In genomic region chr3R:11773325-11773998, dm6 we compare ENCODE assay signal across 1 fruit fly cellular context.
TF ChIP-seq lines count a peak whose summit lies in the region.

No protein-coding gene starts in this region.

TF ChIP-seq in whole organism, embryonic, 481 proteins besides CTCF, POLR2A, EP300 and RAD21 (continued from another document and continues in another):
- TF ChIP-seq gfzf (GFP tag; optimal IDR thresholded peaks at IDR 0.05; lab: Kevin White, UChicago) (no peak), pros (GFP tag; optimal IDR thresholded peaks at IDR 0.05; lab: Kevin White, UChicago) (peak; percentile 89), ara (GFP tag; IDR thresholded peaks at IDR 0.05; lab: Robert Waterston, UW) (no peak), CG2889 (GFP tag; IDR thresholded peaks at IDR 0.05; lab: Robert Waterston, UW) (no peak), abd-A (tag; optimal IDR thresholded peaks at IDR 0.05; lab: Kevin White, UChicago) (no peak), Dip3 (GFP tag; optimal IDR thresholded peaks at IDR 0.05; lab: Kevin White, UChicago) (no peak), cwo (GFP tag; optimal IDR thresholded peaks at IDR 0.05; lab: Kevin White, UChicago) (no peak), Dll (GFP tag; IDR thresholded peaks at IDR 0.05; lab: Robert Waterston, UW; ENCODE audit: partially characterized antibody) (peak; percentile 51; the same call in 2 of the 4 replicates), eve (GFP tag; optimal IDR thresholded peaks at IDR 0.05; lab: Kevin White, UChicago) (no peak), TFAM (GFP tag; optimal IDR thresholded peaks at IDR 0.05; lab: Kevin White, UChicago) (no peak), mld (GFP tag; IDR thresholded peaks at IDR 0.05; lab: Robert Waterston, UW; ENCODE audit: partially characterized antibody) (no peak), emc (GFP tag; optimal IDR thresholded peaks at IDR 0.05; lab: Kevin White, UChicago) (no peak), CG8944 (GFP tag; optimal IDR thresholded peaks at IDR 0.05; lab: Kevin White, UChicago) (no peak), CG30431 (GFP tag; optimal IDR thresholded peaks at IDR 0.05; lab: Kevin White, UChicago) (no peak), CG6854 (GFP tag; optimal IDR thresholded peaks at IDR 0.05; lab: Kevin White, UChicago) (no peak), Hmr (GFP tag; optimal IDR thresholded peaks at IDR 0.05; lab: Kevin White, UChicago) (no peak), CoRest (tag; optimal IDR thresholded peaks at IDR 0.05; lab: Kevin White, UChicago) (no peak), CG11247 (GFP tag; IDR thresholded peaks at IDR 0.05; lab: Robert Waterston, UW) (no peak), sc (optimal IDR thresholded peaks at IDR 0.05; lab: Kevin White, UChicago) (no peak), sc (GFP tag; optimal IDR thresholded peaks at IDR 0.05; lab: Kevin White, UChicago) (no peak), Tbp (GFP tag; optimal IDR thresholded peaks at IDR 0.05; lab: Kevin White, UChicago) (peak; percentile 68), Doc3 (GFP tag; IDR thresholded peaks at IDR 0.05; lab: Robert Waterston, UW; ENCODE audit: partially characterized antibody) (0 out of 3 replicates have a peak, but pooled peaks have one; percentile 43), CG8478 (optimal IDR thresholded peaks at IDR 0.05; lab: Kevin White, UChicago) (peak; percentile 73), Scr (GFP tag; IDR thresholded peaks at IDR 0.05; lab: Robert Waterston, UW; ENCODE audit: partially characterized antibody) (no peak), CG11456 (GFP tag; IDR thresholded peaks at IDR 0.05; lab: Robert Waterston, UW) (no peak), CG2199 (GFP tag; IDR thresholded peaks at IDR 0.05; lab: Robert Waterston, UW) (peak; percentile 94), CG10366 (GFP tag; IDR thresholded peaks at IDR 0.05; lab: Robert Waterston, UW) (no peak), onecut (GFP tag; IDR thresholded peaks at IDR 0.05; lab: Robert Waterston, UW) (no peak), zen (tag; optimal IDR thresholded peaks at IDR 0.05; lab: Kevin White, UChicago) (no peak), CG11696 (GFP tag; IDR thresholded peaks at IDR 0.05; lab: Robert Waterston, UW) (peak; percentile 41; the same call in 1 of the 2 replicates), pita (GFP tag; optimal IDR thresholded peaks at IDR 0.05; lab: Kevin White, UChicago) (no peak), ssp (GFP tag; IDR thresholded peaks at IDR 0.05; lab: Robert Waterston, UW) (no peak), Pdp1 (GFP tag; optimal IDR thresholded peaks at IDR 0.05; lab: Kevin White, UChicago) (no peak), CG1233 (GFP tag; optimal IDR thresholded peaks at IDR 0.05; lab: Kevin White, UChicago) (no peak), CG1602 (GFP tag; optimal IDR thresholded peaks at IDR 0.05; lab: Kevin White, UChicago) (no peak), CG34422 (GFP tag; IDR thresholded peaks at IDR 0.05; lab: Robert Waterston, UW) (peak; percentile 26; the same call in 1 of the 3 replicates), bab2 (GFP tag; optimal IDR thresholded peaks at IDR 0.05; lab: Kevin White, UChicago) (no peak), CG31388 (GFP tag; optimal IDR thresholded peaks at IDR 0.05; lab: Kevin White, UChicago) (no peak), ham (GFP tag; IDR thresholded peaks at IDR 0.05; lab: Robert Waterston, UW) (no peak), Adf1 (GFP tag; IDR thresholded peaks at IDR 0.05; lab: Robert Waterston, UW) (peak; percentile 26; the same call in 1 of the 2 replicates), psq (GFP tag; optimal IDR thresholded peaks at IDR 0.05; lab: Kevin White, UChicago) (no peak), CG15514 (GFP tag; optimal IDR thresholded peaks at IDR 0.05; lab: Kevin White, UChicago) (no peak), Blimp-1 (GFP tag; optimal IDR thresholded peaks at IDR 0.05; lab: Kevin White, UChicago) (peak; percentile 96), insv (GFP tag; optimal IDR thresholded peaks at IDR 0.05; lab: Kevin White, UChicago) (peak in 1 of 2 experiments; percentile 34), trem (tag; optimal IDR thresholded peaks at IDR 0.05; lab: Kevin White, UChicago) (peak; percentile 11), stc (GFP tag; IDR thresholded peaks at IDR 0.05; lab: Robert Waterston, UW) (no peak), Dip2 (GFP tag; IDR thresholded peaks at IDR 0.05; lab: Robert Waterston, UW) (no peak), crol (GFP tag; IDR thresholded peaks at IDR 0.05; lab: Robert Waterston, UW) (peak; percentile 70), lab (GFP tag; optimal IDR thresholded peaks at IDR 0.05; lab: Kevin White, UChicago) (no peak), CG13894 (tag; optimal IDR thresholded peaks at IDR 0.05; lab: Kevin White, UChicago) (peak; percentile 72), gcm (GFP tag; optimal IDR thresholded peaks at IDR 0.05; lab: Kevin White, UChicago) (no peak), CG15479 (GFP tag; optimal IDR thresholded peaks at IDR 0.05; lab: Kevin White, UChicago) (peak; percentile 54), CG7745 (tag; optimal IDR thresholded peaks at IDR 0.05; lab: Kevin White, UChicago) (no peak), ranshi (GFP tag; IDR thresholded peaks at IDR 0.05; lab: Robert Waterston, UW) (no peak), CG2712 (tag; optimal IDR thresholded peaks at IDR 0.05; lab: Kevin White, UChicago) (no peak), zf30C (GFP tag; optimal IDR thresholded peaks at IDR 0.05; lab: Kevin White, UChicago) (no peak), sens (GFP tag; lab: Kevin White, UChicago) (no peak), her (GFP tag; optimal IDR thresholded peaks at IDR 0.05; lab: Kevin White, UChicago) (peak; percentile 10), CG3847 (GFP tag; IDR thresholded peaks at IDR 0.05; lab: Robert Waterston, UW) (no peak), CG4617 (GFP tag; optimal IDR thresholded peaks at IDR 0.05; lab: Kevin White, UChicago; ENCODE audit: borderline replicate concordance) (no peak), CG12155 (GFP tag; optimal IDR thresholded peaks at IDR 0.05; lab: Kevin White, UChicago) (peak; percentile 64), mam (GFP tag; optimal IDR thresholded peaks at IDR 0.05; lab: Kevin White, UChicago) (no peak), pan (optimal IDR thresholded peaks at IDR 0.05; lab: Kevin White, UChicago) (no peak), pan (GFP tag; optimal IDR thresholded peaks at IDR 0.05 in 1 of 2, IDR thresholded peaks at IDR 0.05 in 1 of 2) (no peak), CG14667 (GFP tag; IDR thresholded peaks at IDR 0.05; lab: Robert Waterston, UW) (no peak), dmrt11E (tag; optimal IDR thresholded peaks at IDR 0.05; lab: Kevin White, UChicago) (peak; percentile 8), CG17802 (tag; optimal IDR thresholded peaks at IDR 0.05; lab: Kevin White, UChicago) (no peak), D19A (tag; optimal IDR thresholded peaks at IDR 0.05; lab: Kevin White, UChicago) (peak; percentile 39), Elba2 (GFP tag; optimal IDR thresholded peaks at IDR 0.05; lab: Kevin White, UChicago) (no peak), pho (GFP tag; optimal IDR thresholded peaks at IDR 0.05; lab: Kevin White, UChicago) (no peak), ac (GFP tag; optimal IDR thresholded peaks at IDR 0.05; lab: Kevin White, UChicago) (no peak), gce (GFP tag; IDR thresholded peaks at IDR 0.05; lab: Robert Waterston, UW) (no peak), cad (GFP tag; optimal IDR thresholded peaks at IDR 0.05; lab: Kevin White, UChicago) (peak; percentile 31), rib (GFP tag; IDR thresholded peaks at IDR 0.05; lab: Robert Waterston, UW) (0 out of 2 replicates have a peak, but pooled peaks have one; percentile 12), CG7271 (tag; optimal IDR thresholded peaks at IDR 0.05; lab: Kevin White, UChicago) (peak; percentile 44), sima (GFP tag; optimal IDR thresholded peaks at IDR 0.05; lab: Kevin White, UChicago) (no peak), fd102C (GFP tag; optimal IDR thresholded peaks at IDR 0.05; lab: Kevin White, UChicago) (no peak), CG17186 (GFP tag; optimal IDR thresholded peaks at IDR 0.05; lab: Kevin White, UChicago) (no peak), dm (GFP tag; optimal IDR thresholded peaks at IDR 0.05; lab: Kevin White, UChicago) (no peak), ATbp (GFP tag; optimal IDR thresholded peaks at IDR 0.05; lab: Kevin White, UChicago) (no peak), CG13624 (GFP tag; optimal IDR thresholded peaks at IDR 0.05; lab: Kevin White, UChicago) (no peak), Opbp (GFP tag; IDR thresholded peaks at IDR 0.05; lab: Robert Waterston, UW; ENCODE audit: partially characterized antibody) (peak; percentile 46; the same call in 1 of the 3 replicates), HHEX (GFP tag; optimal IDR thresholded peaks at IDR 0.05; lab: Kevin White, UChicago) (no peak), CG2120 (GFP tag; optimal IDR thresholded peaks at IDR 0.05; lab: Kevin White, UChicago) (no peak), ERR (GFP tag; optimal IDR thresholded peaks at IDR 0.05; lab: Kevin White, UChicago) (no peak), Dfd (GFP tag; optimal IDR thresholded peaks at IDR 0.05; lab: Kevin White, UChicago) (no peak), CG7987 (GFP tag; optimal IDR thresholded peaks at IDR 0.05; lab: Kevin White, UChicago) (no peak), Camta (GFP tag; optimal IDR thresholded peaks at IDR 0.05; lab: Kevin White, UChicago) (no peak), Lhr (GFP tag; optimal IDR thresholded peaks at IDR 0.05; lab: Kevin White, UChicago) (no peak), CG6765 (GFP tag; optimal IDR thresholded peaks at IDR 0.05; lab: Kevin White, UChicago) (no peak), run (tag; optimal IDR thresholded peaks at IDR 0.05; lab: Kevin White, UChicago) (no peak), D (optimal IDR thresholded peaks at IDR 0.05; lab: Kevin White, UChicago) (peak; percentile 70), D (GFP tag; optimal IDR thresholded peaks at IDR 0.05; lab: Kevin White, UChicago) (no peak), chinmo (GFP tag; IDR thresholded peaks at IDR 0.05; lab: Robert Waterston, UW; ENCODE audit: partially characterized antibody) (peak; percentile 77; the same call in 1 of the 4 replicates), CG32532 (GFP tag; IDR thresholded peaks at IDR 0.05; lab: Robert Waterston, UW) (0 out of 2 replicates have a peak, but pooled peaks have one; percentile 28), seq (GFP tag; IDR thresholded peaks at IDR 0.05; lab: Robert Waterston, UW) (peak; percentile 47; the same call in 1 of the 2 replicates), Aef1 (GFP tag; IDR thresholded peaks at IDR 0.05; lab: Robert Waterston, UW) (no peak), da (GFP tag; optimal IDR thresholded peaks at IDR 0.05; lab: Kevin White, UChicago) (no peak), exex (tag; optimal IDR thresholded peaks at IDR 0.05; lab: Kevin White, UChicago) (no peak), CG8388 (GFP tag; optimal IDR thresholded peaks at IDR 0.05; lab: Kevin White, UChicago) (no peak), kni (GFP tag; optimal IDR thresholded peaks at IDR 0.05; lab: Kevin White, UChicago) (peak; percentile 95), CG4707 (GFP tag; optimal IDR thresholded peaks at IDR 0.05; lab: Kevin White, UChicago) (no peak), Rfx (GFP tag; IDR thresholded peaks at IDR 0.05; lab: Robert Waterston, UW) (peak; percentile 6; the same call in 1 of the 2 replicates), CG3726 (GFP tag; IDR thresholded peaks at IDR 0.05; lab: Robert Waterston, UW) (no peak), Ets97D (GFP tag; optimal IDR thresholded peaks at IDR 0.05; lab: Kevin White, UChicago) (no peak), unc-4 (GFP tag; IDR thresholded peaks at IDR 0.05; lab: Robert Waterston, UW; ENCODE audit: partially characterized antibody) (0 out of 2 replicates have a peak, but pooled peaks have one; percentile 31), CG12219 (GFP tag; optimal IDR thresholded peaks at IDR 0.05; lab: Kevin White, UChicago) (no peak), Kr (GFP tag; optimal IDR thresholded peaks at IDR 0.05; lab: Kevin White, UChicago) (peak; percentile 45), ci (GFP tag; IDR thresholded peaks at IDR 0.05; lab: Robert Waterston, UW) (peak; percentile 50; the same call in 1 of the 3 replicates), CG18476 (GFP tag; optimal IDR thresholded peaks at IDR 0.05; lab: Kevin White, UChicago) (no peak), YL-1 (GFP tag; optimal IDR thresholded peaks at IDR 0.05; lab: Kevin White, UChicago) (no peak), CG12299 (tag; optimal IDR thresholded peaks at IDR 0.05; lab: Kevin White, UChicago) (peak; percentile 2), Nf-YA (GFP tag; IDR thresholded peaks at IDR 0.05; lab: Robert Waterston, UW) (no peak), CG7928 (GFP tag; optimal IDR thresholded peaks at IDR 0.05; lab: Kevin White, UChicago) (no peak), knrl (GFP tag; IDR thresholded peaks at IDR 0.05; lab: Robert Waterston, UW; ENCODE audit: partially characterized antibody) (no peak), Poxn (GFP tag; IDR thresholded peaks at IDR 0.05; lab: Robert Waterston, UW) (no peak), tio (GFP tag; optimal IDR thresholded peaks at IDR 0.05; lab: Kevin White, UChicago) (no peak), Med (GFP tag; lab: Kevin White, UChicago) (peak; percentile 78), pb (GFP tag; optimal IDR thresholded peaks at IDR 0.05; lab: Kevin White, UChicago) (no peak), CG12744 (GFP tag; optimal IDR thresholded peaks at IDR 0.05; lab: Kevin White, UChicago) (no peak), pfk (GFP tag; optimal IDR thresholded peaks at IDR 0.05; lab: Kevin White, UChicago) (peak; percentile 97), CG10267 (tag; optimal IDR thresholded peaks at IDR 0.05; lab: Kevin White, UChicago) (no peak), HLHmδ (GFP tag; optimal IDR thresholded peaks at IDR 0.05; lab: Kevin White, UChicago) (peak; percentile 34), Spps (tag; optimal IDR thresholded peaks at IDR 0.05; lab: Kevin White, UChicago) (peak; percentile 34), CG6175 (GFP tag; IDR thresholded peaks at IDR 0.05; lab: Robert Waterston, UW) (no peak), CG16779 (GFP tag; IDR thresholded peaks at IDR 0.05; lab: Robert Waterston, UW) (no peak), Ada2b (GFP tag; IDR thresholded peaks at IDR 0.05; lab: Robert Waterston, UW) (no peak), CG18764 (GFP tag; optimal IDR thresholded peaks at IDR 0.05; lab: Kevin White, UChicago) (no peak), Neu2 (GFP tag; optimal IDR thresholded peaks at IDR 0.05; lab: Kevin White, UChicago; ENCODE audit: borderline replicate concordance) (no peak), E2f2 (GFP tag; IDR thresholded peaks at IDR 0.05; lab: Robert Waterston, UW) (no peak), CG10209 (GFP tag; optimal IDR thresholded peaks at IDR 0.05; lab: Kevin White, UChicago) (no peak), lov (optimal IDR thresholded peaks at IDR 0.05; lab: Kevin White, UChicago) (no peak), lov (GFP tag; IDR thresholded peaks at IDR 0.05; lab: Robert Waterston, UW) (no peak), grau (tag; optimal IDR thresholded peaks at IDR 0.05; lab: Kevin White, UChicago) (no peak), CG7357 (GFP tag; IDR thresholded peaks at IDR 0.05; lab: Robert Waterston, UW) (no peak), Deaf1 (tag; optimal IDR thresholded peaks at IDR 0.05; lab: Kevin White, UChicago) (peak; percentile 61)
